Worm (Caenorhabditis elegans) whole organism, late embryonic: ENCODE data around the gene T05B4.13.

Source experiments
- C08G9.2 ChIP-seq: sonication (generic microtip); optimal IDR thresholded peaks from 2 replicates; lab custom pipeline; 2016; ENCODE audit warnings: mild to moderate bottlenecking, missing genetic modification characterization, moderate library complexity, missing compliant biosample characterization
- F13H6.1 ChIP-seq: sonication (generic microtip); optimal IDR thresholded peaks from 2 replicates; lab custom pipeline; 2016; ENCODE audit warnings: missing genetic modification characterization, missing compliant biosample characterization
- K02D7.2 ChIP-seq: sonication (generic microtip); optimal IDR thresholded peaks from 2 replicates; lab custom pipeline; 2017; ENCODE audit warnings: mild to moderate bottlenecking, missing genetic modification characterization, missing compliant biosample characterization
- K09A11.1 ChIP-seq: sonication (generic microtip); optimal IDR thresholded peaks from 2 replicates; lab custom pipeline; 2017; ENCODE audit warnings: antibody characterized with exemption, mild to moderate bottlenecking, missing genetic modification characterization, missing compliant biosample characterization; ENCODE audit not compliant: insufficient read depth
- T23F11.4 ChIP-seq: fragments of 200-800 bp; sonication (Bioruptor generic); optimal IDR thresholded peaks from 2 replicates; lab custom pipeline; 2018; ENCODE audit warnings: mild to moderate bottlenecking, missing genetic modification characterization, missing compliant biosample characterization
- Y22D7AL.16 ChIP-seq: sonication (generic microtip); optimal IDR thresholded peaks from 2 replicates; lab custom pipeline; 2016; ENCODE audit warnings: missing genetic modification characterization, missing compliant biosample characterization
- ahr-1 ChIP-seq: sonication (generic microtip); optimal IDR thresholded peaks from 2 replicates; lab custom pipeline; 2016; ENCODE audit warnings: missing genetic modification characterization, missing compliant biosample characterization
- ceh-19 ChIP-seq: fragments of 200-800 bp; sonication (Bioruptor generic); optimal IDR thresholded peaks from 2 replicates; lab custom pipeline; 2018; ENCODE audit warnings: mild to moderate bottlenecking, missing genetic modification characterization, missing compliant biosample characterization
- ceh-30 ChIP-seq: fragments of 150-350 bp; optimal IDR thresholded peaks from 2 replicates; lab custom pipeline; 2014; ENCODE audit warnings: missing biosample characterization, missing genetic modification characterization
- ceh-45 ChIP-seq: fragments of 200-800 bp; sonication (Bioruptor generic); IDR thresholded peaks from 2 replicates; pipeline ENCODE4 v1.3.6; 2022; ENCODE audit warnings: missing genetic modification reagents, missing genetic modification characterization, missing compliant biosample characterization
- ceh-48 ChIP-seq: sonication (generic microtip); optimal IDR thresholded peaks from 2 replicates; lab custom pipeline; 2016; ENCODE audit warnings: missing genetic modification characterization, inconsistent platforms, missing compliant biosample characterization
- che-1 ChIP-seq: sonication (generic microtip); optimal IDR thresholded peaks from 2 replicates; lab custom pipeline; 2016; ENCODE audit warnings: mild to moderate bottlenecking, missing genetic modification characterization, missing compliant biosample characterization
- dve-1 ChIP-seq: sonication (generic microtip); optimal IDR thresholded peaks from 2 replicates; lab custom pipeline; 2017; ENCODE audit warnings: antibody characterized with exemption, mild to moderate bottlenecking, missing genetic modification characterization, missing compliant biosample characterization
- elt-4 ChIP-seq: sonication (generic microtip); optimal IDR thresholded peaks from 2 replicates; lab custom pipeline; 2016; ENCODE audit warnings: missing genetic modification characterization, missing compliant biosample characterization
- ets-4 ChIP-seq: sonication (generic microtip); optimal IDR thresholded peaks from 2 replicates; lab custom pipeline; 2016; ENCODE audit warnings: missing genetic modification characterization, missing compliant biosample characterization
- eyg-1 ChIP-seq: sonication (generic microtip); optimal IDR thresholded peaks from 2 replicates; lab custom pipeline; 2016; ENCODE audit warnings: missing genotype, missing genetic modification characterization, missing compliant biosample characterization
- fkh-10 ChIP-seq: fragments of 150-350 bp; optimal IDR thresholded peaks from 2 replicates; lab custom pipeline; 2014; ENCODE audit warnings: missing biosample characterization, missing genetic modification reagents, missing genetic modification characterization
- fkh-6 ChIP-seq: sonication (generic microtip); optimal IDR thresholded peaks from 2 replicates; lab custom pipeline; 2016; ENCODE audit warnings: missing genetic modification characterization, missing compliant biosample characterization
- hlh-30 ChIP-seq: sonication (generic microtip); optimal IDR thresholded peaks from 2 replicates; lab custom pipeline; 2017; ENCODE audit warnings: antibody characterized with exemption, missing genetic modification characterization, missing compliant biosample characterization; ENCODE audit not compliant: insufficient read depth
- hlh-6 ChIP-seq: sonication (generic microtip); optimal IDR thresholded peaks from 2 replicates; lab custom pipeline; 2016; ENCODE audit warnings: missing genotype, missing genetic modification characterization, missing compliant biosample characterization
- hlh-8 ChIP-seq: sonication (generic microtip); optimal IDR thresholded peaks from 2 replicates; lab custom pipeline; 2016; ENCODE audit warnings: missing genotype, missing genetic modification characterization, missing compliant biosample characterization
- lim-6 ChIP-seq: sonication (generic microtip); optimal IDR thresholded peaks from 2 replicates; lab custom pipeline; 2016; ENCODE audit warnings: missing genetic modification characterization, missing compliant biosample characterization
- lin-11 ChIP-seq: fragments of 200-800 bp; sonication (Bioruptor generic); optimal IDR thresholded peaks from 2 replicates; lab custom pipeline; 2018; ENCODE audit warnings: mild to moderate bottlenecking, missing genetic modification characterization, missing compliant biosample characterization
- madf-2 ChIP-seq: sonication (generic microtip); optimal IDR thresholded peaks from 2 replicates; lab custom pipeline; 2017; ENCODE audit warnings: missing genetic modification characterization, missing compliant biosample characterization
- mec-3 ChIP-seq: sonication (generic microtip); optimal IDR thresholded peaks from 2 replicates; lab custom pipeline; 2016; ENCODE audit warnings: borderline replicate concordance, missing genetic modification characterization, missing compliant biosample characterization
- nhr-232 ChIP-seq: sonication (generic microtip); optimal IDR thresholded peaks from 2 replicates; lab custom pipeline; 2016; ENCODE audit warnings: missing genetic modification characterization, missing compliant biosample characterization
- npax-4 ChIP-seq: sonication (generic microtip); optimal IDR thresholded peaks from 2 replicates; lab custom pipeline; 2016; ENCODE audit warnings: missing genetic modification characterization, missing compliant biosample characterization
- odd-2 ChIP-seq: sonication (generic microtip); optimal IDR thresholded peaks from 2 replicates; lab custom pipeline; 2017; ENCODE audit warnings: antibody characterized with exemption, mild to moderate bottlenecking, missing genetic modification characterization, missing compliant biosample characterization
- pag-3 ChIP-seq: sonication (generic microtip); optimal IDR thresholded peaks from 2 replicates; lab custom pipeline; 2016; ENCODE audit warnings: missing compliant biosample characterization, missing genetic modification characterization, borderline replicate concordance
- pat-9 ChIP-seq: fragments of 200-800 bp; sonication (Bioruptor generic); optimal IDR thresholded peaks from 2 replicates; lab custom pipeline; 2018; ENCODE audit warnings: mild to moderate bottlenecking, missing genetic modification characterization, moderate library complexity, missing compliant biosample characterization
- pax-1 ChIP-seq: fragments of 150-350 bp; optimal IDR thresholded peaks from 2 replicates; lab custom pipeline; 2014; ENCODE audit warnings: missing biosample characterization, missing genetic modification characterization
- pha-2 ChIP-seq: sonication (generic microtip); optimal IDR thresholded peaks from 2 replicates; lab custom pipeline; 2017; ENCODE audit warnings: mild to moderate bottlenecking, missing genetic modification characterization, missing compliant biosample characterization
- pha-4 ChIP-seq: fragments of 150-350 bp; optimal IDR thresholded peaks from 2 replicates; lab custom pipeline; 2018; ENCODE audit warnings: missing biosample characterization, missing genetic modification reagents, missing genetic modification characterization
- ref-2 ChIP-seq: sonication (generic microtip); optimal IDR thresholded peaks from 2 replicates; lab custom pipeline; 2016; ENCODE audit warnings: missing genetic modification characterization, missing compliant biosample characterization
- rnt-1 ChIP-seq: sonication (generic microtip); optimal IDR thresholded peaks from 2 replicates; lab custom pipeline; 2016; ENCODE audit warnings: missing genetic modification characterization, missing compliant biosample characterization
- sdc-2 ChIP-seq: sonication (generic microtip); optimal IDR thresholded peaks from 2 replicates; lab custom pipeline; 2016; ENCODE audit warnings: missing genotype, missing genetic modification characterization, missing compliant biosample characterization
- sox-2 ChIP-seq: fragments of 200-800 bp; sonication (Bioruptor generic); IDR thresholded peaks from 2 replicates; pipeline ENCODE4 v1.3.6; 2022; ENCODE audit warnings: missing genetic modification reagents, missing genetic modification characterization, missing compliant biosample characterization
- tbx-2 ChIP-seq: sonication (generic microtip); optimal IDR thresholded peaks from 2 replicates; lab custom pipeline; 2016; ENCODE audit warnings: missing genetic modification characterization, missing compliant biosample characterization
- unc-86 ChIP-seq: sonication (generic microtip); optimal IDR thresholded peaks from 2 replicates; lab custom pipeline; 2016; ENCODE audit warnings: missing genetic modification characterization, missing compliant biosample characterization

The T05B4.13 gene

DNA sequence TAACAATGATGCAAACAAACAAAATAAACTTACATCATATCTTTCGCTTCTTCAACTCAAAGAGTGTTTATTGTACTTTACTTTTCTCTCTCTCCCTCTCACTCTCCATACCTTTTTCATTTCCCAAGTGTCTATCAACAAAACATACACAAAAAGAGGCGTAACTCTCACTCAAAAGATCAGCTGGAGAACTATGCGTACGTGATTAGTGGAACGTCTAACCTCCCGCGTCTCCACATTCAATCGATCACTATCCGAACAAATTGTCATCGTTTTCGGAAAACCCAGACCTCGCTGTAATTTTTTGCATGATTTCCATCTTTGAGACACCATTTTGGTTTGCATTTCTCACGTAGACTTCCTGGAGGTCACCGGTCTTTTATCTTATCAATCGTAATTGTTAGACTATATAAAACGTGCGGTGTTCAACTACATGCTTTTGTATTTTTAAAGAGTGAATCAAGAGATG lies 4.2 kb upstream of the T05B4.13 start, which contains the start of gene nhr-57:
TSS of gene nhr-57 (plus strand) at position 419 of the 469 bp plus-strand sequence.
- TF ChIP-seq hlh-8 (tag; lab: Kevin White, UChicago) (no peak), dve-1 (peak; percentile 19), pax-1 (tag; lab: Kevin White, UChicago) (no peak)

DNA sequence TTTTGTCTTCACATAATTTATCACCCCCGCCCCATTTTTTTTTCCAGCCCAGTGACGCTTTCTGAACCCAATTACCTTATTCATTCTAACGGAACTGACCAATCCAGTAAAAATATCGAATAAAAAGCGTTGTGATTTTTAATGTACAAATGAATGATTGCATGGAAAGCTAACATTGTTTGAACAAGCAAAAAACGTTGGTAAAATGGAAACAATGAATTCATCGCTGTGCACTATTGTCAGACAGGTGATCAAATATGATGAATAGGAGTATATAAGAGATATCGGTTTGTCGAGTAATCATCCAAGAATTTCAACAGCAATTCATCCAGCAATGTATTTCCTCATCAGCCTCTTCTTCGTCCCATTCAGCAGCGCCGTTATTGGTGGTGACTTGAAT lies 2.3 kb upstream of the T05B4.13 start, which contains the start of gene phat-4:
TSS of gene phat-4 (plus strand) at position 301 of the 400 bp plus-strand sequence.
- TF ChIP-seq hlh-8 (tag; lab: Kevin White, UChicago), result no peak
- TF ChIP-seq che-1 (tag; lab: Kevin White, UChicago), result no peak
- TF ChIP-seq T23F11.4 (GFP tag; lab: Kevin White, UChicago), result no peak
- TF ChIP-seq ceh-19, result no peak
- no peak for TF ChIP-seq K02D7.2 (tag; lab: Kevin White, UChicago)

DNA sequence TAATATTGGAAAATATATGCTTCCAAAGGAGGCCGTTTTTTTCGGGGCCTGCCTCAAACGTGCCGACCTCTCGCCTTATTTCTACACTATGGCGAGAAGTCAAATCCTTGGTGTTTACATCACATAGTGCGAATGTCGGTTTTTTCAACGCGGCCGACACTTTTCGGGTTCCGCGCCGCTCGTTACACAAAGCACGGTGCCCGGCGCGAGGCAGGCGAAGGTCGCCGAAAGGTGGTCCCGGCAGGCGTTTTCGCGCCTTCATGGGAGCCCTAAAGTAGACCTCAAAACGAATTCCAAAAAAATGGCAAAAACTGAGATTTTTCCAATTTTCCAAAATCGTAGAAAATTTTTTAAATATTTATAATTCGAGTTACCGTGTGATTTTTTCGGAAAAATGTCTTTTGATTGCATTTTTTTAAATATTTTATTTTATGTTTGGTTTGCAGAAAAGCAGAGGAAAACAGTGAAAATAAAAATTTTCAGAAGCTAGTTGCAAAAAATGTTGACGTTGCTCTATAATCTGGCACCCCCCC lies 1.7 kb downstream of the T05B4.13 start, which contains the start of gene T05B4.12:
TSS of gene T05B4.12 (minus strand) at position 483 of the 533 bp plus-strand sequence.
- TF ChIP-seq pha-4 (tag; lab: Kevin White, UChicago) (no peak), K02D7.2 (tag; lab: Kevin White, UChicago) (no peak), rnt-1 (tag; lab: Kevin White, UChicago) (no peak), fkh-6 (tag; lab: Kevin White, UChicago) (no peak), nhr-232 (tag; lab: Kevin White, UChicago) (no peak), elt-4 (tag; lab: Kevin White, UChicago) (no peak), F13H6.1 (no peak), lin-11 (tag; lab: Kevin White, UChicago) (no peak), sdc-2 (tag; lab: Kevin White, UChicago) (no peak), madf-2 (no peak), hlh-6 (tag; lab: Kevin White, UChicago) (no peak), mec-3 (tag; lab: Kevin White, UChicago) (no peak)

ce11 chrV:4122415-4122814 lies 4.9 kb downstream of the T05B4.13 start, which contains the start of gene phat-5:
TSS of gene phat-5 (minus strand) at chrV:4122515.
- TF ChIP-seq hlh-6 (tag; lab: Kevin White, UChicago) (no peak), C08G9.2 (tag; lab: Kevin White, UChicago) (no peak), ceh-45 (GFP tag; lab: Robert Waterston, UW) (no peak), tbx-2 (tag; lab: Kevin White, UChicago) (no peak), ceh-30 (tag; lab: Kevin White, UChicago) (no peak), ref-2 (no peak), Y22D7AL.16 (no peak), ceh-48 (no peak), nhr-232 (tag; lab: Kevin White, UChicago) (no peak), sdc-2 (tag; lab: Kevin White, UChicago) (no peak), fkh-6 (tag; lab: Kevin White, UChicago) (no peak), npax-4 (tag; lab: Kevin White, UChicago) (no peak), ets-4 (no peak), elt-4 (tag; lab: Kevin White, UChicago) (no peak), dve-1 (no peak), rnt-1 (tag; lab: Kevin White, UChicago) (no peak), pat-9 (tag; lab: Kevin White, UChicago) (no peak), lim-6 (tag; lab: Kevin White, UChicago) (no peak), ahr-1 (no peak), eyg-1 (no peak)

ce11 chrV:4120629-4121028 lies 6.7 kb downstream of the T05B4.13 start, which contains the start of gene T05B4.10:
TSS of gene T05B4.10 (minus strand) at chrV:4120729.
- TF ChIP-seq K09A11.1 (tag; lab: Kevin White, UChicago) (no peak), madf-2 (no peak), hlh-30 (no peak), odd-2 (tag; lab: Kevin White, UChicago) (no peak), npax-4 (tag; lab: Kevin White, UChicago) (no peak), lin-11 (tag; lab: Kevin White, UChicago) (no peak), pag-3 (tag; lab: Kevin White, UChicago) (no peak), fkh-6 (tag; lab: Kevin White, UChicago) (no peak), unc-86 (no peak), pha-2 (no peak), fkh-10 (GFP tag; lab: Kevin White, UChicago) (no peak), eyg-1 (no peak), pax-1 (tag; lab: Kevin White, UChicago) (no peak), ceh-45 (GFP tag; lab: Robert Waterston, UW) (no peak), sox-2 (GFP tag; lab: Robert Waterston, UW) (no peak), ref-2 (no peak), ets-4 (no peak)
